Fruit fly (Drosophila melanogaster): ENCODE measurements around the gene CG17380.

CG17380 gene

DNA sequence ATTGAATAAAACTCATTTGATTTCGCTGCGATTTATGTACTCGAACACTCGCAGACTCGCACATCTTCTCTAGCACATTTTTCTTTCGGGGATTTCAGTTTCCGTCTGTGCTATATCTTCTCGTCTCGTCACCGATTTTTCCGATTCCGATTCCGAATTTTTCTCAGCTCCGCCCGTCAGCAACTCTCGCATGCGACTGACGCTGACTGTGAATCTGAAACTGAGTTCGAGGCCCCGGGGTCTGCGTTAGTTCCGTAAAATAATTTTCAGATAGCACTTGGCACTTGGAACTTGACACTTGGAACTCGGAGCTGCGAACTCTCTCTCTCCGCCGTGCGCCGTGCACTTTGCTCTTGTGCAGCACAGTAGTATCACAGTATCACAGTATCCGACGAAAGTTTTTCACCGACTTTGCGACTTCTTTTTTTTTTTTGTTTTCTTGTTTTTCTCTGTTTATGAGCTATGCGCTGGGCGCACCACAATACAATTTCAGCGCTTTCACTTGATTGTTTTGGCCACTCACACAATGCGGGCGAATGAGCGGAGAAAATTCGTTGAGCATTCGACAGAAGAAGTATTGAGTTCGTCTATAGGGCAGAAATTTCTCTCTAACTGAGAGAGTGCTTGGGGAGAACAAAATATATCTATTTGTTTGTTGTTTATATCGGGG lies 18.8 kb downstream of the CG17380 start, which contains the start of gene CG4393:
Gene CG4393, minus strand, starts transcription at position 187 of the 670 bp plus-strand sequence.
- TF ChIP-seq CG14655 (GFP tag; optimal IDR thresholded peaks at IDR 0.05) (peak; percentile 60), Pif1B (GFP tag; optimal IDR thresholded peaks at IDR 0.05) (peak; percentile 38), CG17806 (tag; optimal IDR thresholded peaks at IDR 0.05) (no peak), rn (GFP tag; IDR thresholded peaks at IDR 0.05) (no peak), D1 (tag; optimal IDR thresholded peaks at IDR 0.05) (no peak), CG13204 (GFP tag; optimal IDR thresholded peaks at IDR 0.05) (peak; percentile 12), CG8301 (tag; optimal IDR thresholded peaks at IDR 0.05) (peak; percentile 41), CG32121 (GFP tag; IDR thresholded peaks at IDR 0.05) (peak; percentile 39; the same call in 1 of the 2 replicates), gl (tag; optimal IDR thresholded peaks at IDR 0.05) (peak; percentile 31), CG4496 (GFP tag; IDR thresholded peaks at IDR 0.05) (peak; percentile 45; the same call in 1 of the 3 replicates), fd96Ca (GFP tag; IDR thresholded peaks at IDR 0.05) (peak; percentile 53; the same call in 2 of the 3 replicates), Pif1A (GFP tag; optimal IDR thresholded peaks at IDR 0.05) (peak; percentile 52), CG12605 (GFP tag; IDR thresholded peaks at IDR 0.05) (peak; percentile 57; the same call in 1 of the 2 replicates), CG34367 (tag; optimal IDR thresholded peaks at IDR 0.05) (peak; percentile 13), EcR (GFP tag; optimal IDR thresholded peaks at IDR 0.05) (no peak), Ets98B (GFP tag; IDR thresholded peaks at IDR 0.05) (peak; percentile 55), CG15710 (tag; optimal IDR thresholded peaks at IDR 0.05) (peak; percentile 16), CG8159 (tag; optimal IDR thresholded peaks at IDR 0.05) (peak; percentile 0)

DNA sequence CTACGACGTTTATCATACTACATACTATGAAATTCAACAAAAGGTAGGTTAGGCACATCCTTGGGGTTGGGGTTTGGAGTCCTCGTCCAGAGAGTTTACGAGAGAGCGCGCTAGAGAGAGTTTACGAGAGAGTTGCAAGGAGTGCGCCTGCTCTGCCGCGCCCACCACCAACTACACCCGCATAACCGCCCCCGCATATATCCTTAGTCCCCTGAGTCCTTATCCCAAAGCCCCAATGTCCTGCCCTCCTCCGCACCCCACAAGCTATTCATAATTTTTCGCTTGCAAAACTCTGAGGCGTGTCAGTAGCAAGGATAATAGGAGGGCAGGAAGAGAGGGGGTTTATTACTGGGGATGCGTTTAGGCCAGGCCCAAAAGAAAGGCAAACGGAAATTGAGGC lies 19.8 kb downstream of the CG17380 start:
- TF ChIP-seq CG4496 (GFP tag; IDR thresholded peaks at IDR 0.05) (0 out of 3 replicates have a peak, but pooled peaks have one; percentile 38), D1 (tag; optimal IDR thresholded peaks at IDR 0.05) (no peak)

DNA sequence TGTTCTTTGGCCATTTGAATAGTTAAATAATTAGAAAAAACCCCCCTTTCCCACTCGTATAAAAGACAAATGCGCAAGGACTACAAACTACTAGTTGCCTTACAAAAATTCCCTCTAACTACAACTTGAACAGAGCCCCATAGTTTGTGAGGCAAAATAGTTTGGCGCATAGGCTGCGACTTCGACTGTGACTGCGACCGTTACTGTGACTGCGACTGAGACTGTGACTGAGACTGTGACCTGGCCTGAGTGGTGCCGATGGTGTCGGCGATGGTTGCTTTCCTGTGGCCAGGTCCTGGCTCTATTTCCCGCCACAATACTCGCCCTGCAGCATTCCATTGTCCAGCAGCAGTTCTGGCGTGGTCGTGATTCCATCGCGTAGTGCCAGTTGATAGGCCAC lies 26.2 kb downstream of the CG17380 start:
- TF ChIP-seq fd96Ca (GFP tag; IDR thresholded peaks at IDR 0.05) (0 out of 3 replicates have a peak, but pooled peaks have one; percentile 28), CG4496 (GFP tag; IDR thresholded peaks at IDR 0.05) (no peak)

DNA sequence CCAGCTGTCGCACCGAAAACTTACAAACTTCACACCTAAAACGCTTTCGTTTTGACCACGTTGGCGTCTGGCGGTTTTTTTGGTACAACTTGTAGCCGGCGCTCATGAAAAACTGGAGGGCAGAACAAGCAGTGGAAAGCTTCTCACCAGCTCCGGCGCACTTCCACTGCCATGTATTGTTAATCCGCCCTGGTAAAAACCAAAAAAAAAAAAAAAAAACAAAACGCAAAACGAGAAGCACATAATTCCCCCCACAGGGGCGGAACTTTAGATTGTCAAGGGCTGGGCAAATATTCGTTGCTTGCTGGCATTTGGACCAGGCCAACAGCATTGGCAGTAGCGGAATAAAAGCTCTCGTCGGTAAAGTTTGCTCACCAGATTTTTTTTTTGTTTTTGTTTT lies 29.2 kb downstream of the CG17380 start:
- peak; percentile 23 for TF ChIP-seq CG13204 (GFP tag; optimal IDR thresholded peaks at IDR 0.05)
- peak; percentile 30 for TF ChIP-seq CG14655 (GFP tag; optimal IDR thresholded peaks at IDR 0.05)
- peak; percentile 89 for TF ChIP-seq CG32121 (GFP tag; IDR thresholded peaks at IDR 0.05)
- TF ChIP-seq EcR (GFP tag; optimal IDR thresholded peaks at IDR 0.05) = no peak
- peak; percentile 81 for TF ChIP-seq CG12605 (GFP tag; IDR thresholded peaks at IDR 0.05)
- no peak for TF ChIP-seq CG9948 (tag; optimal IDR thresholded peaks at IDR 0.05)
- TF ChIP-seq gl (tag; optimal IDR thresholded peaks at IDR 0.05) = peak; percentile 46
- TF ChIP-seq CG10348 (GFP tag; IDR thresholded peaks at IDR 0.05) = no peak
- no peak for TF ChIP-seq CG34367 (tag; optimal IDR thresholded peaks at IDR 0.05)
- TF ChIP-seq fd96Ca (GFP tag; IDR thresholded peaks at IDR 0.05) = peak; percentile 74; the same call in 2 of the 3 replicates
- peak; percentile 19 for TF ChIP-seq CG8301 (tag; optimal IDR thresholded peaks at IDR 0.05)
- TF ChIP-seq CG15710 (tag; optimal IDR thresholded peaks at IDR 0.05) = peak; percentile 10
- peak; percentile 22 for TF ChIP-seq CG8159 (tag; optimal IDR thresholded peaks at IDR 0.05)
- peak; percentile 57 for TF ChIP-seq Snoo (tag; optimal IDR thresholded peaks at IDR 0.05)
- TF ChIP-seq Pif1A (GFP tag; optimal IDR thresholded peaks at IDR 0.05) = peak; percentile 76
- peak; percentile 51 for TF ChIP-seq rn (GFP tag; IDR thresholded peaks at IDR 0.05)
- peak; percentile 84 for TF ChIP-seq Ets98B (GFP tag; IDR thresholded peaks at IDR 0.05)
- TF ChIP-seq CG4496 (GFP tag; IDR thresholded peaks at IDR 0.05) = peak; percentile 87
- TF ChIP-seq Pif1B (GFP tag; optimal IDR thresholded peaks at IDR 0.05) = peak; percentile 51
- no peak for TF ChIP-seq D1 (tag; optimal IDR thresholded peaks at IDR 0.05)
- peak; percentile 20 for TF ChIP-seq CG17806 (tag; optimal IDR thresholded peaks at IDR 0.05)

DNA sequence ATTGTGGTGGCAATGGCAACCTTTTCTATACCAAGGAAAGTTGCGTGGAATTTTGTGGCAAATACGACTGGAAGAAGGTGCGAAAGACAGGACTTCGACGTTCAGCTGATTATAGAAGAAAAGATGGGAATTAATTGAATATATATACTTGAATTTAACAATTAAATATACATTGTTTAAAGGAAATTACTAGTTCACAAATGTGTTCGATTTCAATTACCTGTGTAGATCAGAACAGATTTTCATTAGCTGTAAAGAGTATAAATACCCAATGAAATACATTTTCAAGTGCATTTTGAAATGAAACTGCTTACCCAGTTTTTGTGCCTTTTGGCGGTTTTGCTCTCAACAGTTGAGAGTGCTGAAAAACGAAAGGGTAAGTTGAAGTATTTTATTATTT lies 30.1 kb downstream of the CG17380 start, which contains the start of gene CG42828:
Gene CG42828, plus strand, starts transcription at position 301 of the 400 bp plus-strand sequence.
- TF ChIP-seq D1 (tag; optimal IDR thresholded peaks at IDR 0.05) (no peak), Ets98B (GFP tag; IDR thresholded peaks at IDR 0.05) (no peak), CG4496 (GFP tag; IDR thresholded peaks at IDR 0.05) (no peak), Pif1A (GFP tag; optimal IDR thresholded peaks at IDR 0.05) (no peak), CG17806 (tag; optimal IDR thresholded peaks at IDR 0.05) (no peak), CG34367 (tag; optimal IDR thresholded peaks at IDR 0.05) (no peak), CG8159 (tag; optimal IDR thresholded peaks at IDR 0.05) (no peak), CG12605 (GFP tag; IDR thresholded peaks at IDR 0.05) (no peak), EcR (GFP tag; optimal IDR thresholded peaks at IDR 0.05) (no peak), rn (GFP tag; IDR thresholded peaks at IDR 0.05) (no peak), Pif1B (GFP tag; optimal IDR thresholded peaks at IDR 0.05) (no peak), CG15710 (tag; optimal IDR thresholded peaks at IDR 0.05) (no peak), CG14655 (GFP tag; optimal IDR thresholded peaks at IDR 0.05) (no peak)

DNA sequence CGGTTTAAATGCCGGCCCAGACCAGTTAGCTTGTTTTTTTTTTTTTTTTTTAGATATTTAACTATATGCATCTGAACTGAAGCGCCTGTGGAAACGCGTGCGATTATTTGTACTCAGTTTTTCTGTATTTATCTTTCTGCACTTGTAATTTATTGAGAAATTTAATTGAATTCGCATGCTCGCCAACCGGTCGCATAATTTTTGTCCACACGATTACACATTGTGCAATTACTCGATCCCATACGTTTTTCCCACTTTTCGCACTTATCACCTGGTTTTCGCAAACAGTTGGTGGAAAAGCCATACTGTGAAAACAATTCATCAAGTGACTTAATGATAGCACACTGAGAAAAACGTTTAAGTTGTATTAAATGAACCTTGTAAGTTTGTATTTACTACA lies 30.9 kb downstream of the CG17380 start, which contains the start of gene CG42827:
Gene CG42827, plus strand, starts transcription at position 301 of the 400 bp plus-strand sequence.
- TF ChIP-seq EcR (GFP tag; optimal IDR thresholded peaks at IDR 0.05) = no peak
- no peak for TF ChIP-seq rn (GFP tag; IDR thresholded peaks at IDR 0.05)
- TF ChIP-seq CG9948 (tag; optimal IDR thresholded peaks at IDR 0.05) = no peak
- TF ChIP-seq D1 (tag; optimal IDR thresholded peaks at IDR 0.05) = no peak
- TF ChIP-seq gl (tag; optimal IDR thresholded peaks at IDR 0.05) = no peak
- TF ChIP-seq CG32121 (GFP tag; IDR thresholded peaks at IDR 0.05) = no peak
- TF ChIP-seq CG13204 (GFP tag; optimal IDR thresholded peaks at IDR 0.05) = no peak
- no peak for TF ChIP-seq CG12605 (GFP tag; IDR thresholded peaks at IDR 0.05)
- no peak for TF ChIP-seq CG8301 (tag; optimal IDR thresholded peaks at IDR 0.05)
- no peak for TF ChIP-seq Snoo (tag; optimal IDR thresholded peaks at IDR 0.05)
- no peak for TF ChIP-seq CG17806 (tag; optimal IDR thresholded peaks at IDR 0.05)
- no peak for TF ChIP-seq CG10348 (GFP tag; IDR thresholded peaks at IDR 0.05)
- TF ChIP-seq fd96Ca (GFP tag; IDR thresholded peaks at IDR 0.05) = no peak
- no peak for TF ChIP-seq CG15710 (tag; optimal IDR thresholded peaks at IDR 0.05)
- no peak for TF ChIP-seq Ets98B (GFP tag; IDR thresholded peaks at IDR 0.05)
- TF ChIP-seq CG34367 (tag; optimal IDR thresholded peaks at IDR 0.05) = no peak
- TF ChIP-seq Pif1A (GFP tag; optimal IDR thresholded peaks at IDR 0.05) = no peak
- TF ChIP-seq CG14655 (GFP tag; optimal IDR thresholded peaks at IDR 0.05) = no peak

Measured in whole organism, pupa.